Worm (Caenorhabditis elegans) whole organism, early embryonic: ENCODE results near the gene ZK418.10.

Source experiments
- B0310.2 ChIP-seq: sonication (generic microtip); optimal IDR thresholded peaks from 2 replicates; lab custom pipeline; 2016; ENCODE audit warnings: mild to moderate bottlenecking, missing genetic modification characterization, missing compliant biosample characterization
- ama-1 ChIP-seq: fragments of 150-350 bp; optimal IDR thresholded peaks from 2 replicates; lab custom pipeline; 2014
- ceh-13 ChIP-seq: fragments of 200-800 bp; sonication (Bioruptor generic); optimal IDR thresholded peaks from 2 replicates; lab custom pipeline; 2018; ENCODE audit warnings: mild to moderate bottlenecking, missing genetic modification characterization, missing compliant biosample characterization
- ceh-36 ChIP-seq: sonication (generic microtip); optimal IDR thresholded peaks from 2 replicates; lab custom pipeline; 2016; ENCODE audit warnings: missing genetic modification characterization, inconsistent platforms, missing compliant biosample characterization
- ets-7 ChIP-seq: sonication (generic microtip); optimal IDR thresholded peaks from 2 replicates; lab custom pipeline; 2016; ENCODE audit warnings: missing genotype, missing genetic modification characterization, missing compliant biosample characterization
- flt-1 ChIP-seq: fragments of 200-800 bp; sonication (Bioruptor generic); IDR thresholded peaks from 2 replicates; pipeline ENCODE4 v1.3.6; 2022; ENCODE audit warnings: missing genetic modification characterization, missing compliant biosample characterization
- hnd-1 ChIP-seq: sonication (generic microtip); optimal IDR thresholded peaks from 2 replicates; lab custom pipeline; 2016; ENCODE audit warnings: missing genetic modification characterization, missing compliant biosample characterization
- pes-1 ChIP-seq: fragments of 200-800 bp; sonication (Bioruptor generic); IDR thresholded peaks from 2 replicates; pipeline ENCODE4 v1.3.6; 2022; ENCODE audit warnings: missing genetic modification reagents, missing genetic modification characterization, missing compliant biosample characterization
- sea-1 ChIP-seq: fragments of 200-800 bp; sonication (Bioruptor generic); conservative IDR thresholded peaks from 2 replicates; pipeline ENCODE4 v1.3.6; 2022; ENCODE audit warnings: missing genetic modification characterization, missing compliant biosample characterization
- tbx-11 ChIP-seq: fragments of 200-800 bp; sonication (Bioruptor generic); IDR thresholded peaks from 2 replicates; pipeline ENCODE4 v1.3.6; 2022; ENCODE audit warnings: missing genetic modification characterization, missing compliant biosample characterization
- tbx-37 ChIP-seq: fragments of 200-800 bp; sonication (Bioruptor generic); conservative IDR thresholded peaks from 2 replicates; pipeline ENCODE4 v1.3.6; 2022; ENCODE audit warnings: missing genetic modification reagents, missing genetic modification characterization, missing compliant biosample characterization
- tra-4 ChIP-seq: sonication (generic microtip); optimal IDR thresholded peaks from 2 replicates; lab custom pipeline; 2017; ENCODE audit warnings: missing genetic modification characterization, missing compliant biosample characterization

- no peak for TF ChIP-seq ama-1 (lab: Kevin White, UChicago)
- TF ChIP-seq tbx-37 (GFP tag; lab: Robert Waterston, UW): no peak
- no peak for TF ChIP-seq ceh-36 (tag; lab: Kevin White, UChicago)
- TF ChIP-seq ceh-13: no peak
- TF ChIP-seq pes-1: no peak
- no peak for TF ChIP-seq flt-1 (GFP tag; lab: Robert Waterston, UW)
- no peak for TF ChIP-seq B0310.2 (tag; lab: Kevin White, UChicago)
- no peak for TF ChIP-seq tbx-11
- no peak for TF ChIP-seq ets-7 (tag; lab: Kevin White, UChicago)
- TF ChIP-seq sea-1 (GFP tag; lab: Robert Waterston, UW): no peak
- no peak for TF ChIP-seq hnd-1 (tag; lab: Kevin White, UChicago)
- no peak for TF ChIP-seq tra-4 (tag; lab: Kevin White, UChicago)
These were observed 30.0 kb upstream of the ZK418.10 start for ce11 chrIII:7120477-7120876.
